Fruit fly (Drosophila melanogaster): ENCODE results near the gene RpS19b.
A peak's percentile ranks its signal among the peaks of the same experiment; 100 is the strongest.

dm6 chr3R:23887096-23887421 is 46.3 kb downstream of the RpS19b start:
- TF ChIP-seq CG17806 (tag; optimal IDR thresholded peaks at IDR 0.05) (peak; percentile 96), CG32121 (GFP tag; IDR thresholded peaks at IDR 0.05) (peak; percentile 99), CG12605 (GFP tag; IDR thresholded peaks at IDR 0.05) (peak; percentile 97), Ets98B (GFP tag; IDR thresholded peaks at IDR 0.05) (peak; percentile 98), rn (GFP tag; IDR thresholded peaks at IDR 0.05) (peak; percentile 95), CG15710 (tag; optimal IDR thresholded peaks at IDR 0.05) (peak; percentile 95), Snoo (tag; optimal IDR thresholded peaks at IDR 0.05) (peak; percentile 87), CG4496 (GFP tag; IDR thresholded peaks at IDR 0.05) (peak; percentile 99), EcR (GFP tag; optimal IDR thresholded peaks at IDR 0.05) (no peak), CG14655 (GFP tag; optimal IDR thresholded peaks at IDR 0.05) (peak; percentile 98), CG8159 (tag; optimal IDR thresholded peaks at IDR 0.05) (peak; percentile 96), D1 (tag; optimal IDR thresholded peaks at IDR 0.05) (peak; percentile 86)
